Worm (Caenorhabditis elegans) whole organism, mixed stage, embryonic: ENCODE data around the gene Y17G9A.3.

Experiments used
- elt-3 ChIP-seq: fragments of 150-350 bp; optimal IDR thresholded peaks from 2 replicates; lab custom pipeline; 2014; ENCODE audit warnings: missing biosample characterization, missing genetic modification characterization
- lin-13 ChIP-seq: fragments of 150-350 bp; optimal IDR thresholded peaks from 2 replicates; lab custom pipeline; 2014; ENCODE audit warnings: missing biosample characterization, missing genetic modification characterization
- lsy-2 ChIP-seq: fragments of 150-350 bp; optimal IDR thresholded peaks from 2 replicates; lab custom pipeline; 2014; ENCODE audit warnings: missing biosample characterization, missing genetic modification characterization
- mab-5 ChIP-seq: fragments of 150-350 bp; optimal IDR thresholded peaks from 2 replicates; lab custom pipeline; 2014; ENCODE audit warnings: missing biosample characterization, missing genetic modification characterization
- nhr-12 ChIP-seq: fragments of 150-350 bp; optimal IDR thresholded peaks from 2 replicates; lab custom pipeline; 2014; ENCODE audit warnings: missing biosample characterization, missing genetic modification characterization
- tbx-8 ChIP-seq: fragments of 200-800 bp; sonication (Bioruptor generic); optimal IDR thresholded peaks from 2 replicates; lab custom pipeline; 2018; ENCODE audit warnings: mild to moderate bottlenecking, missing genetic modification characterization, moderate library complexity, missing compliant biosample characterization

- TF ChIP-seq lin-13 (no peak), nhr-12 (tag; lab: Kevin White, UChicago) (no peak), mab-5 (tag; lab: Kevin White, UChicago) (no peak), elt-3 (tag; lab: Kevin White, UChicago) (no peak), tbx-8 (no peak), lsy-2 (tag; lab: Kevin White, UChicago) (no peak)
Observed at ce11 chrIV:4870546-4870945, 12.1 kb upstream of the Y17G9A.3 start, which contains the start of gene str-175.
